Fruit fly (Drosophila melanogaster): Measurements from ENCODE around the gene CG3309.

dm6 chrX:5307317-5307716, 21.8 kb downstream of the CG3309 start, which contains the start of gene CG17764:
- no peak for TF ChIP-seq Abd-B (GFP tag; optimal IDR thresholded peaks at IDR 0.05)
- TF ChIP-seq CG9705 (GFP tag; optimal IDR thresholded peaks at IDR 0.05), result no peak
- no peak for TF ChIP-seq CrebA (GFP tag; optimal IDR thresholded peaks at IDR 0.05; ENCODE audit: borderline replicate concordance)
- no peak for TF ChIP-seq ey (GFP tag; optimal IDR thresholded peaks at IDR 0.05)
- no peak for TF ChIP-seq Sp1 (GFP tag; optimal IDR thresholded peaks at IDR 0.05)
